Worm (Caenorhabditis elegans) whole organism, L4 larva: ENCODE measurements around the gene C08E3.13.
"Not testable (repeated sequence)": the region's sequence is repeated elsewhere in the genome, so short reads cannot be mapped to it uniquely, and the experiment has no call there.

ENCODE experiments used
- pha-4 ChIP-seq, 2 experiments: fragments of 150-350 bp in 1 of 2; fragments of 200-800 bp in 1 of 2; sonication (Bioruptor generic) in 1 of 2; IDR thresholded peaks in 1 of 2; optimal IDR thresholded peaks in 1 of 2; 2 replicates each; pipeline versions ENCODE4 v1.3.6 to Lab custom; 2014 to 2022; ENCODE audit warnings: missing genetic modification characterization in 2 of 2, missing genetic modification reagents in 2 of 2, missing biosample characterization in 1 of 2, missing compliant biosample characterization in 1 of 2
- php-3 ChIP-seq: fragments of 200-800 bp; sonication (Bioruptor generic); IDR thresholded peaks from 2 replicates; pipeline ENCODE4 v1.3.6; 2022; ENCODE audit warnings: missing genetic modification reagents, missing genetic modification characterization, missing compliant biosample characterization
- tag-97 ChIP-seq: fragments of 200-800 bp; sonication (Bioruptor generic); IDR thresholded peaks from 2 replicates; pipeline ENCODE4 v1.3.6; 2022; ENCODE audit warnings: missing genetic modification characterization, missing compliant biosample characterization
- zag-1 ChIP-seq: fragments of 150-350 bp; optimal IDR thresholded peaks from 2 replicates; lab custom pipeline; 2014; ENCODE audit warnings: missing biosample characterization, missing genetic modification characterization

DNA sequence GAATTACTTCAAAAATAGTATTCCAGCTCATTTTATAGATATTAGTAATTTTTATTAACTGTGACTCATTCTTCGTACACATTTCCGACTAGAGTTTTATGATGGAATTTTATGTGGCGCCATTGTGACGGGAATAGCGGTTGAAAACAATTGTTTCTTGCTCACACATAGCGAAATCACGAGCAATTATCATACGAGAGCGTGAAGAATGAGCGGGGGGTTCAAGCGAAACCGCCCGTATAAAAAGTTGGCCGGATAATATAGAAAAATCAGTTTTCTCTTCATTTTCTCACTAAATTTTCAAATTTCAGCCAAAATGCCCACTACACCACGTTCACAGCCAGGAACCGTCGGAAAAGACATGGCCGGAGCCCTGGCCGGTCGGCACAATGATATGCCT lies 1.4 kb upstream of the C08E3.13 start, which contains the start of gene C08E3.1:
- not testable (repeated sequence) for TF ChIP-seq zag-1 (tag; lab: Kevin White, UChicago); tag-97 (GFP tag; lab: Robert Waterston, UW); pha-4 (GFP tag; IDR thresholded peaks at IDR 0.05; lab: Robert Waterston, UW); pha-4 (tag; optimal IDR thresholded peaks at IDR 0.05; lab: Kevin White, UChicago); php-3 (GFP tag; lab: Robert Waterston, UW)
